Fruit fly (Drosophila melanogaster) whole organism, adult: ENCODE measurements around the gene Sec5.
A peak's percentile ranks its signal among the peaks of the same experiment; 100 is the strongest.

Experiments used
- CG11617 ChIP-seq: fragments of 200-800 bp; sonication (Bioruptor generic); optimal IDR thresholded peaks from 2 replicates; lab custom pipeline; 2017; ENCODE audit warnings: mild to moderate bottlenecking, missing biosample characterization, missing genetic modification reagents, missing genetic modification characterization
- CG12768 ChIP-seq: fragments of 200-800 bp; sonication (Bioruptor generic); optimal IDR thresholded peaks from 2 replicates; lab custom pipeline; 2017; ENCODE audit warnings: missing biosample characterization, missing genetic modification characterization, mild to moderate bottlenecking, moderate library complexity, missing genetic modification reagents
- CG14711 ChIP-seq: fragments of 200-800 bp; sonication (Bioruptor generic); optimal IDR thresholded peaks from 2 replicates; lab custom pipeline; 2018; ENCODE audit warnings: missing biosample characterization, mild to moderate bottlenecking, missing genetic modification characterization, moderate library complexity
- CG1620 ChIP-seq: fragments of 200-800 bp; sonication (Bioruptor generic); optimal IDR thresholded peaks from 2 replicates; lab custom pipeline; 2016; ENCODE audit warnings: missing biosample characterization, missing genetic modification characterization
- CG33017 ChIP-seq: fragments of 200-800 bp; sonication (Bioruptor generic); optimal IDR thresholded peaks from 2 replicates; lab custom pipeline; 2018; ENCODE audit warnings: missing biosample characterization, mild to moderate bottlenecking, missing genetic modification characterization, moderate library complexity
- CG5204 ChIP-seq: fragments of 200-800 bp; sonication (Bioruptor generic); optimal IDR thresholded peaks from 2 replicates; lab custom pipeline; 2016; ENCODE audit warnings: missing biosample characterization, missing genetic modification characterization
- CG7045 ChIP-seq: fragments of 200-800 bp; sonication (Bioruptor generic); optimal IDR thresholded peaks from 2 replicates; lab custom pipeline; 2017; ENCODE audit warnings: missing biosample characterization, mild to moderate bottlenecking, missing genetic modification characterization
- CG7101 ChIP-seq: fragments of 200-800 bp; sonication (Bioruptor generic); optimal IDR thresholded peaks from 2 replicates; lab custom pipeline; 2018; ENCODE audit warnings: missing biosample characterization, mild to moderate bottlenecking, missing genetic modification characterization, moderate library complexity
- Clk ChIP-seq: fragments of 200-800 bp; sonication (Bioruptor generic); optimal IDR thresholded peaks from 2 replicates; lab custom pipeline; 2017; ENCODE audit warnings: missing biosample characterization, missing genetic modification characterization
- Crg-1 ChIP-seq: fragments of 200-800 bp; sonication (Bioruptor generic); optimal IDR thresholded peaks from 2 replicates; lab custom pipeline; 2016; ENCODE audit warnings: missing biosample characterization, missing genetic modification characterization
- Hr96 ChIP-seq: fragments of 200-800 bp; sonication (Bioruptor generic); optimal IDR thresholded peaks from 2 replicates; lab custom pipeline; 2016; ENCODE audit warnings: missing biosample characterization, missing genetic modification characterization
- Mnt ChIP-seq: fragments of 200-800 bp; sonication (Bioruptor generic); optimal IDR thresholded peaks from 2 replicates; lab custom pipeline; 2016; ENCODE audit warnings: missing biosample characterization, mild to moderate bottlenecking, missing genetic modification characterization
- bab1 ChIP-seq: fragments of 200-800 bp; sonication (Bioruptor generic); optimal IDR thresholded peaks from 3 replicates; lab custom pipeline; 2019; ENCODE audit warnings: missing biosample characterization, mild to moderate bottlenecking, missing genetic modification characterization, moderate library complexity
- cic ChIP-seq: fragments of 200-800 bp; sonication (Bioruptor generic); optimal IDR thresholded peaks from 2 replicates; lab custom pipeline; 2017; ENCODE audit warnings: missing biosample characterization, mild to moderate bottlenecking, missing genetic modification characterization, moderate library complexity
- cnc ChIP-seq, 2 experiments: fragments of >200 bp; optimal IDR thresholded peaks; 2 replicates each; lab custom pipeline; 2017
- kay ChIP-seq: fragments of 200-800 bp; sonication (Bioruptor generic); peaks from one replicate; lab custom pipeline; 2016; ENCODE audit warnings: missing biosample characterization, missing genetic modification characterization, borderline replicate concordance
- ovo ChIP-seq: fragments of 200-800 bp; sonication (Bioruptor generic); optimal IDR thresholded peaks from 2 replicates; lab custom pipeline; 2016; ENCODE audit warnings: missing biosample characterization, missing genetic modification characterization
- pad ChIP-seq: fragments of 200-800 bp; sonication (Bioruptor generic); optimal IDR thresholded peaks from 3 replicates; lab custom pipeline; 2017; ENCODE audit warnings: missing biosample characterization, missing genetic modification characterization, mild to moderate bottlenecking, moderate library complexity, missing genetic modification reagents
- tj ChIP-seq: fragments of 200-800 bp; sonication (Bioruptor generic); optimal IDR thresholded peaks from 3 replicates; lab custom pipeline; 2017; ENCODE audit warnings: missing biosample characterization, mild to moderate bottlenecking, missing genetic modification characterization, moderate library complexity
- toe ChIP-seq: fragments of 200-800 bp; sonication (Bioruptor generic); optimal IDR thresholded peaks from 2 replicates; lab custom pipeline; 2016; ENCODE audit warnings: missing biosample characterization, missing genetic modification characterization

Gene Sec5

DNA sequence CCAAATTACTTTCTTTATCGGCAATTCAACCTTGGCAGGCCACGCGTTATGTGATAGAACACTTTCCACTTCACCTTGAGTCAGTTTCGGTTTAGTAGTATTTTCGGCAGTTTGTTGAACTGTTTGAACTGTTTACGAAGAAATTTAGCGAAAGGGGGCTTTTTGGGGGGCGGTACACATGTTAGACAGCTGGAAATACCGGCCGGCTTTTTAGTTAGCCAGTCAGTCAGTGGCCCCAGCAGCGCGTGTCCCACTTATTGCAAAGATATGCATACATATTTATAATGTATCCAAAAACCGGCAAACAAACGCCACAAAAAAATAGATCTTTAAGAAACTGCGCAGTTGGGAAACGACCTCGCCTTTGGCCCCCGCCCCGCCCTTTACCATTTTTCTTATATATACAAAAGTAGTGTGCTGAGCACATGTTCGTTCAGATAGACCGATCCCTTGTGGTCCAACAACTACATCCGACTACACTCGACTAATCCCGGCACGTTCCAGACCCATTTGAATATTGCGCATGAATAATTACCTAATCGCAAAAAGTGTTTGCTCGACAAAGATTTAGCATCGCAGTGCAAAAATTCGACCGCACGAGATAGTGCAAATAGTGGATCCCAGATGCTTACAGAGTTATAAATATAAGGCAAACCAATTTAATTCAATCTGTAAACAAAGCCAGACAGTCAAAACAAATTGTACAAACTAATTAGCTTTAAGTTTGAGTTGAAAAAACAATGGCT is 22.8 kb downstream of the Sec5 start:
- no peak for TF ChIP-seq kay
- no peak for TF ChIP-seq cic (GFP tag; lab: Kevin White, UChicago)
- TF ChIP-seq CG5204 (GFP tag; lab: Kevin White, UChicago) = no peak
- TF ChIP-seq CG11617 (GFP tag; lab: Kevin White, UChicago) = no peak
- no peak for TF ChIP-seq ovo (GFP tag; lab: Kevin White, UChicago)
- TF ChIP-seq Crg-1 (GFP tag; lab: Kevin White, UChicago) = no peak
- no peak for TF ChIP-seq CG7101 (tag; lab: Kevin White, UChicago)
- TF ChIP-seq CG1620 (GFP tag; lab: Kevin White, UChicago) = no peak
- no peak for TF ChIP-seq CG14711 (tag; lab: Kevin White, UChicago)
- peak; percentile 8 for TF ChIP-seq Clk (GFP tag; lab: Kevin White, UChicago)
- TF ChIP-seq toe (GFP tag; lab: Kevin White, UChicago) = no peak
- TF ChIP-seq cnc (optimal IDR thresholded peaks at IDR 0.05; lab: Kevin White, UChicago) = no peak
- TF ChIP-seq CG33017 (tag; lab: Kevin White, UChicago) = no peak
- no peak for TF ChIP-seq bab1 (GFP tag; lab: Kevin White, UChicago)
- peak; percentile 94 for TF ChIP-seq tj
- no peak for TF ChIP-seq pad (GFP tag; lab: Kevin White, UChicago)
- no peak for TF ChIP-seq CG12768 (GFP tag; lab: Kevin White, UChicago)
- no peak for TF ChIP-seq Hr96 (GFP tag; lab: Kevin White, UChicago)
- peak; percentile 82 for TF ChIP-seq Mnt (GFP tag; lab: Kevin White, UChicago)
- TF ChIP-seq CG7045 (GFP tag; lab: Kevin White, UChicago) = no peak

DNA sequence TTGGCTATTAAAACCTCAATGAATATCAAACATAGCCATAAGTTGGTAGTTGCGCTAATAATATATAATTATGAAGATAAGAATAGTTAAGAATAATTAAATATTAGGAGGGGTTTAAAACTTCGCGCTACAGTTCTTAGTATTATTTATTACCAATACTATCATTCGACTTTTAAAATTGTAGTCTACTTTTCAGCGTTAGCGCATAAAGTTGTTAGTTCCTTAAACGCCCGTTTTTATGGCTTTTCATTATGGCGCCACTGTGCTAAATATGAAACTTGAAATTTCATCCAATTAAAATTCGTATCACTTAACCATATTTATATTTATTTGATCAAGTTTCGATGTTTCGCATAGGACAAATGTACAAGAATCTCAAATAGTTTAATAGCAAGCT is 23.3 kb downstream of the Sec5 start:
- no peak for TF ChIP-seq Mnt (GFP tag; lab: Kevin White, UChicago)
- no peak for TF ChIP-seq CG7045 (GFP tag; lab: Kevin White, UChicago)
- TF ChIP-seq CG1620 (GFP tag; lab: Kevin White, UChicago) = no peak
- peak; percentile 38 for TF ChIP-seq tj
- TF ChIP-seq Hr96 (GFP tag; lab: Kevin White, UChicago) = no peak
- TF ChIP-seq CG33017 (tag; lab: Kevin White, UChicago) = no peak
- TF ChIP-seq bab1 (GFP tag; lab: Kevin White, UChicago) = no peak
- no peak for TF ChIP-seq toe (GFP tag; lab: Kevin White, UChicago)
- no peak for TF ChIP-seq cic (GFP tag; lab: Kevin White, UChicago)
- TF ChIP-seq CG5204 (GFP tag; lab: Kevin White, UChicago) = no peak
- TF ChIP-seq ovo (GFP tag; lab: Kevin White, UChicago) = no peak
- peak; percentile 31 for TF ChIP-seq kay
- no peak for TF ChIP-seq CG14711 (tag; lab: Kevin White, UChicago)
- no peak for TF ChIP-seq Crg-1 (GFP tag; lab: Kevin White, UChicago)
- no peak for TF ChIP-seq CG7101 (tag; lab: Kevin White, UChicago)
- TF ChIP-seq CG12768 (GFP tag; lab: Kevin White, UChicago) = peak; percentile 10
- TF ChIP-seq Clk (GFP tag; lab: Kevin White, UChicago) = no peak
- TF ChIP-seq pad (GFP tag; lab: Kevin White, UChicago) = no peak

dm6 chr2L:3482037-3482436 is 24.9 kb downstream of the Sec5 start:
- no peak for TF ChIP-seq CG5204 (GFP tag; lab: Kevin White, UChicago)
- TF ChIP-seq tj = no peak
- no peak for TF ChIP-seq ovo (GFP tag; lab: Kevin White, UChicago)
- TF ChIP-seq CG7045 (GFP tag; lab: Kevin White, UChicago) = no peak
- no peak for TF ChIP-seq Hr96 (GFP tag; lab: Kevin White, UChicago)
- TF ChIP-seq cnc (optimal IDR thresholded peaks at IDR 0.05; lab: Kevin White, UChicago) = no peak

dm6 chr2L:3482712-3483111 is 25.6 kb downstream of the Sec5 start:
- TF ChIP-seq Hr96 (GFP tag; lab: Kevin White, UChicago) (no peak), CG7045 (GFP tag; lab: Kevin White, UChicago) (peak; percentile 40), CG12768 (GFP tag; lab: Kevin White, UChicago) (no peak)

DNA sequence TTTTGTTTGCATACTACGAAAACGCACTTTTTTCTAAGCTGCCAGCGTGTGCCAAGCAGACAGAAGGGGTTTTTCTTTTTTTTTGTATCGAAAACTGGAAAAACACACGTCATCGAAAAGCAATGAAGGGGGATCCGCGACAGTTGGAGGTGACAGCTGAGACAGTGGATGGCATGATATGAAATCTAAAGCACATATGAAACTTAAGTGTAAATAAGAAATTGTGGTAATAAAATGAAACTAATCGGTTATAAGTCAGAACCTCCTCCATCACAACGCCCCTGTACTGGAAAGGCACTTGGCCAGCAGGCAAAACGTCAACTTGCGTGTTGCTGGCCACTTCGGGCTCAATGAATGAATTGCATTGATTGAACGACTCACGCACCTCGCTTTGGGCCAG is 26.6 kb downstream of the Sec5 start:
- TF ChIP-seq Clk (GFP tag; lab: Kevin White, UChicago) (no peak), ovo (GFP tag; lab: Kevin White, UChicago) (no peak), CG5204 (GFP tag; lab: Kevin White, UChicago) (no peak), cnc (optimal IDR thresholded peaks at IDR 0.05; lab: Kevin White, UChicago) (no peak), CG7101 (tag; lab: Kevin White, UChicago) (no peak), Hr96 (GFP tag; lab: Kevin White, UChicago) (no peak), bab1 (GFP tag; lab: Kevin White, UChicago) (no peak), CG7045 (GFP tag; lab: Kevin White, UChicago) (no peak), toe (GFP tag; lab: Kevin White, UChicago) (no peak), Mnt (GFP tag; lab: Kevin White, UChicago) (no peak)

- TF ChIP-seq CG14711 (tag; lab: Kevin White, UChicago) = no peak
- TF ChIP-seq CG12768 (GFP tag; lab: Kevin White, UChicago) = no peak
- TF ChIP-seq Mnt (GFP tag; lab: Kevin White, UChicago) = no peak
- TF ChIP-seq CG7045 (GFP tag; lab: Kevin White, UChicago) = no peak
- no peak for TF ChIP-seq Hr96 (GFP tag; lab: Kevin White, UChicago)
- no peak for TF ChIP-seq pad (GFP tag; lab: Kevin White, UChicago)
- TF ChIP-seq toe (GFP tag; lab: Kevin White, UChicago) = no peak
- no peak for TF ChIP-seq cnc (optimal IDR thresholded peaks at IDR 0.05; lab: Kevin White, UChicago)
These were observed 27.7 kb downstream of the Sec5 start for dm6 chr2L:3484759-3485158.
